Worm (Caenorhabditis elegans) whole organism, L3 larva: Measurements from ENCODE around the gene R166.2.
A peak's percentile ranks its signal among the peaks of the same experiment; 100 is the strongest.

Experiments used
- R02D3.7 ChIP-seq: fragments of 150-350 bp; optimal IDR thresholded peaks from 2 replicates; lab custom pipeline; 2014; ENCODE audit warnings: missing biosample characterization, missing genetic modification characterization
- ZK546.5 ChIP-seq: sonication (generic microtip); optimal IDR thresholded peaks from 2 replicates; lab custom pipeline; 2017; ENCODE audit warnings: missing biosample characterization, missing genetic modification characterization
- aly-2 ChIP-seq: fragments of 150-350 bp; optimal IDR thresholded peaks from 2 replicates; lab custom pipeline; 2014; ENCODE audit warnings: missing biosample characterization, missing genetic modification characterization
- ama-1 ChIP-seq: fragments of 150-350 bp; optimal IDR thresholded peaks from 2 replicates; lab custom pipeline; 2018
- ceh-16 ChIP-seq: sonication (generic microtip); optimal IDR thresholded peaks from 2 replicates; lab custom pipeline; 2017; ENCODE audit warnings: missing biosample characterization, missing genetic modification characterization
- ceh-28 ChIP-seq: fragments of 150-350 bp; optimal IDR thresholded peaks from 2 replicates; lab custom pipeline; 2014; ENCODE audit warnings: missing biosample characterization, missing genetic modification reagents, missing genetic modification characterization
- ceh-82 ChIP-seq: fragments of 150-350 bp; optimal IDR thresholded peaks from 2 replicates; lab custom pipeline; 2014; ENCODE audit warnings: missing biosample characterization, missing genetic modification characterization
- ceh-9 ChIP-seq: sonication (generic microtip); optimal IDR thresholded peaks from 2 replicates; lab custom pipeline; 2018; ENCODE audit warnings: missing biosample characterization, missing genetic modification characterization
- daf-12 ChIP-seq: fragments of 150-350 bp; optimal IDR thresholded peaks from 2 replicates; lab custom pipeline; 2014; ENCODE audit warnings: missing biosample characterization, missing genetic modification reagents, missing genetic modification characterization
- egl-27 ChIP-seq: sonication (generic microtip); optimal IDR thresholded peaks from 4 replicates; lab custom pipeline; 2017; ENCODE audit warnings: missing biosample characterization, missing genetic modification reagents, missing genetic modification characterization
- egl-5 ChIP-seq: fragments of 150-350 bp; optimal IDR thresholded peaks from 2 replicates; lab custom pipeline; 2017; ENCODE audit warnings: missing biosample characterization, missing genetic modification reagents, missing genetic modification characterization, inconsistent platforms
- elt-1 ChIP-seq: fragments of 150-350 bp; optimal IDR thresholded peaks from 2 replicates; lab custom pipeline; 2014; ENCODE audit warnings: missing biosample characterization, missing genetic modification characterization
- elt-2 ChIP-seq: sonication (generic microtip); optimal IDR thresholded peaks from 2 replicates; lab custom pipeline; 2016; ENCODE audit warnings: missing genetic modification reagents, mild to moderate bottlenecking, missing genetic modification characterization, missing compliant biosample characterization
- elt-3 ChIP-seq, 3 experiments: fragments of 150-350 bp in 1 of 3; sonication (generic microtip) in 2 of 3; optimal IDR thresholded peaks; 2 replicates in 2 of 3; 4 replicates in 1 of 3; lab custom pipeline; 2014 to 2017; ENCODE audit warnings: missing biosample characterization in 3 of 3, missing genetic modification characterization in 3 of 3
- eor-1 ChIP-seq, 2 experiments: fragments of 150-350 bp; optimal IDR thresholded peaks; 2 replicates each; lab custom pipeline; 2014 to 2018; ENCODE audit warnings: missing biosample characterization in 2 of 2, missing genetic modification characterization in 2 of 2
- fkh-10 ChIP-seq: sonication (generic microtip); optimal IDR thresholded peaks from 2 replicates; lab custom pipeline; 2017; ENCODE audit warnings: missing biosample characterization, missing genetic modification reagents, missing genetic modification characterization
- fkh-2 ChIP-seq: fragments of 150-350 bp; optimal IDR thresholded peaks from 2 replicates; lab custom pipeline; 2014; ENCODE audit warnings: missing biosample characterization, missing genetic modification reagents, missing genetic modification characterization
- fos-1 ChIP-seq: fragments of 150-350 bp; optimal IDR thresholded peaks from 2 replicates; lab custom pipeline; 2014; ENCODE audit warnings: missing biosample characterization, missing genetic modification characterization
- hmg-11 ChIP-seq: sonication (generic microtip); optimal IDR thresholded peaks from 2 replicates; lab custom pipeline; 2016; ENCODE audit warnings: missing genetic modification characterization, missing compliant biosample characterization
- jun-1 ChIP-seq: fragments of 150-350 bp; optimal IDR thresholded peaks from 2 replicates; lab custom pipeline; 2014; ENCODE audit warnings: missing biosample characterization, missing genetic modification reagents, missing genetic modification characterization
- lin-15B ChIP-seq: fragments of 150-350 bp; optimal IDR thresholded peaks from 2 replicates; lab custom pipeline; 2014; ENCODE audit warnings: missing biosample characterization, missing genetic modification characterization
- lin-39 ChIP-seq: fragments of 150-350 bp; optimal IDR thresholded peaks from 2 replicates; lab custom pipeline; 2018; ENCODE audit warnings: missing biosample characterization, missing genetic modification reagents, missing genetic modification characterization
- lsy-12 ChIP-seq: sonication (generic microtip); optimal IDR thresholded peaks from 2 replicates; lab custom pipeline; 2016; ENCODE audit warnings: mild to moderate bottlenecking, missing genetic modification characterization, missing compliant biosample characterization
- mdl-1 ChIP-seq: fragments of 150-350 bp; optimal IDR thresholded peaks from 2 replicates; lab custom pipeline; 2014; ENCODE audit warnings: missing biosample characterization, missing genetic modification characterization
- mml-1 ChIP-seq: fragments of 150-350 bp; sonication (generic microtip); optimal IDR thresholded peaks from 3 replicates; lab custom pipeline; 2014; ENCODE audit warnings: missing biosample characterization, missing genetic modification characterization
- nfya-1 ChIP-seq: sonication (generic microtip); optimal IDR thresholded peaks from 2 replicates; lab custom pipeline; 2017; ENCODE audit warnings: missing genetic modification characterization, mild to moderate bottlenecking, missing compliant biosample characterization, antibody characterized with exemption, moderate library complexity; ENCODE audit not compliant: insufficient read depth
- nhr-11 ChIP-seq: fragments of 150-350 bp; optimal IDR thresholded peaks from 2 replicates; lab custom pipeline; 2014; ENCODE audit warnings: missing biosample characterization, missing genetic modification characterization
- nhr-12 ChIP-seq: fragments of 150-350 bp; optimal IDR thresholded peaks from 2 replicates; lab custom pipeline; 2014; ENCODE audit warnings: missing biosample characterization, missing genetic modification characterization
- nhr-23 ChIP-seq: fragments of 150-350 bp; optimal IDR thresholded peaks from 2 replicates; lab custom pipeline; 2014; ENCODE audit warnings: missing biosample characterization, missing genetic modification reagents, missing genetic modification characterization
- nhr-237 ChIP-seq: fragments of 150-350 bp; optimal IDR thresholded peaks from 2 replicates; lab custom pipeline; 2014; ENCODE audit warnings: missing biosample characterization, missing genetic modification characterization
- nhr-25 ChIP-seq: sonication (generic microtip); optimal IDR thresholded peaks from 2 replicates; lab custom pipeline; 2017; ENCODE audit warnings: missing biosample characterization, missing genetic modification characterization
- nhr-28 ChIP-seq: fragments of 150-350 bp; optimal IDR thresholded peaks from 2 replicates; lab custom pipeline; 2014; ENCODE audit warnings: missing biosample characterization, missing genetic modification characterization
- nhr-43 ChIP-seq: sonication (generic microtip); optimal IDR thresholded peaks from 2 replicates; lab custom pipeline; 2016; ENCODE audit warnings: mild to moderate bottlenecking, missing genetic modification characterization, missing compliant biosample characterization; ENCODE audit not compliant: poor library complexity, severe bottlenecking
- nhr-67 ChIP-seq: fragments of 150-350 bp; optimal IDR thresholded peaks from 2 replicates; lab custom pipeline; 2014; ENCODE audit warnings: missing biosample characterization, missing genetic modification characterization
- nhr-76 ChIP-seq: fragments of 150-350 bp; sonication (generic microtip); optimal IDR thresholded peaks from 5 replicates; lab custom pipeline; 2014; ENCODE audit warnings: missing biosample characterization, missing genetic modification characterization
- nhr-77 ChIP-seq: fragments of 150-350 bp; optimal IDR thresholded peaks from 2 replicates; lab custom pipeline; 2014; ENCODE audit warnings: missing biosample characterization, missing genetic modification characterization
- pha-4 ChIP-seq: fragments of 150-350 bp; optimal IDR thresholded peaks from 2 replicates; lab custom pipeline; 2014; ENCODE audit warnings: missing biosample characterization, missing genetic modification reagents, missing genetic modification characterization
- pqm-1 ChIP-seq: fragments of 150-350 bp; optimal IDR thresholded peaks from 2 replicates; lab custom pipeline; 2017; ENCODE audit warnings: missing biosample characterization, missing genetic modification characterization, inconsistent platforms
- sea-2 ChIP-seq: fragments of 150-350 bp; sonication (generic microtip); optimal IDR thresholded peaks from 4 replicates; lab custom pipeline; 2014; ENCODE audit warnings: missing biosample characterization, missing genetic modification reagents, missing genetic modification characterization
- skn-1 ChIP-seq: fragments of 150-350 bp; optimal IDR thresholded peaks from 2 replicates; lab custom pipeline; 2014; ENCODE audit warnings: missing biosample characterization, missing genetic modification characterization
- snpc-4 ChIP-seq: fragments of 150-350 bp; optimal IDR thresholded peaks from 2 replicates; lab custom pipeline; 2014; ENCODE audit warnings: missing biosample characterization, missing genetic modification characterization
- tbx-2 ChIP-seq: sonication (generic microtip); optimal IDR thresholded peaks from 2 replicates; lab custom pipeline; 2016; ENCODE audit warnings: mild to moderate bottlenecking, missing genetic modification characterization, missing compliant biosample characterization
- unc-39 ChIP-seq: sonication (generic microtip); optimal IDR thresholded peaks from 4 replicates; lab custom pipeline; 2017; ENCODE audit warnings: missing biosample characterization, missing genetic modification characterization
- unc-62 ChIP-seq: fragments of 150-350 bp; sonication (generic microtip); optimal IDR thresholded peaks from 4 replicates; lab custom pipeline; 2014; ENCODE audit warnings: missing biosample characterization, missing genetic modification reagents, missing genetic modification characterization
- zag-1 ChIP-seq: fragments of 150-350 bp; optimal IDR thresholded peaks from 2 replicates; lab custom pipeline; 2014; ENCODE audit warnings: missing biosample characterization, missing genetic modification characterization
- ztf-11 ChIP-seq: fragments of 150-350 bp; optimal IDR thresholded peaks from 2 replicates; lab custom pipeline; 2014; ENCODE audit warnings: missing biosample characterization, missing genetic modification characterization
- ztf-4 ChIP-seq: fragments of 150-350 bp; optimal IDR thresholded peaks from 2 replicates; lab custom pipeline; 2014; ENCODE audit warnings: missing biosample characterization, missing genetic modification characterization

The R166.2 gene

ce11 chrII:10559671-10560184 is 22.3 kb upstream of the R166.2 start:
- TF ChIP-seq nhr-23 (tag; lab: Kevin White, UChicago) (peak; percentile 14), ceh-82 (tag; lab: Kevin White, UChicago) (no peak), unc-62 (GFP tag; lab: Kevin White, UChicago) (no peak), tbx-2 (no peak), pha-4 (tag; lab: Kevin White, UChicago) (peak; percentile 21), elt-1 (tag; lab: Kevin White, UChicago) (peak; percentile 0), sea-2 (GFP tag; lab: Kevin White, UChicago) (no peak), pqm-1 (tag; lab: Kevin White, UChicago) (peak; percentile 65), nhr-28 (tag; lab: Kevin White, UChicago) (no peak), jun-1 (no peak), lin-39 (no peak), ztf-11 (tag; lab: Kevin White, UChicago) (no peak), mml-1 (tag; lab: Kevin White, UChicago) (no peak), unc-39 (no peak), egl-5 (tag; lab: Kevin White, UChicago) (no peak), elt-2 (tag; lab: Kevin White, UChicago) (peak; percentile 71), nhr-76 (tag; lab: Kevin White, UChicago) (no peak), ceh-28 (tag; lab: Kevin White, UChicago) (no peak), elt-3 (tag; optimal IDR thresholded peaks at IDR 0.05; lab: Kevin White, UChicago) (no peak), nhr-43 (peak; percentile 40), R02D3.7 (tag; lab: Kevin White, UChicago) (no peak), hmg-11 (tag; lab: Kevin White, UChicago) (no peak), fos-1 (no peak), zag-1 (no peak), lin-15B (tag; lab: Kevin White, UChicago) (no peak), fkh-2 (no peak), nfya-1 (tag; lab: Kevin White, UChicago) (no peak), nhr-67 (tag; lab: Kevin White, UChicago) (no peak), nhr-11 (no peak), nhr-237 (tag; lab: Kevin White, UChicago) (no peak), mdl-1 (tag; lab: Kevin White, UChicago) (no peak), ZK546.5 (tag; lab: Kevin White, UChicago) (no peak), skn-1 (no peak), ceh-16 (tag; lab: Kevin White, UChicago) (no peak), egl-27 (tag; lab: Kevin White, UChicago) (no peak), fkh-10 (GFP tag; lab: Kevin White, UChicago) (no peak), lsy-12 (no peak), aly-2 (tag; lab: Kevin White, UChicago) (no peak), daf-12 (tag; lab: Kevin White, UChicago) (no peak), eor-1 (tag; optimal IDR thresholded peaks at IDR 0.05; lab: Kevin White, UChicago) (no peak), ztf-4 (tag; lab: Kevin White, UChicago) (no peak), snpc-4 (tag; lab: Kevin White, UChicago) (no peak), nhr-25 (tag; lab: Kevin White, UChicago) (no peak), ceh-9 (tag; lab: Kevin White, UChicago) (no peak), ama-1 (lab: Kevin White, UChicago) (peak; percentile 68), nhr-12 (tag; lab: Kevin White, UChicago) (no peak), nhr-77 (tag; lab: Kevin White, UChicago) (no peak)
